Worm (Caenorhabditis elegans) whole organism, late embryonic: ENCODE measurements around the gene ifas-3.

ENCODE experiments used
- ceh-22 ChIP-seq: sonication (generic microtip); optimal IDR thresholded peaks from 2 replicates; lab custom pipeline; 2017; ENCODE audit warnings: missing biosample characterization, missing genetic modification characterization
- ceh-48 ChIP-seq: sonication (generic microtip); optimal IDR thresholded peaks from 2 replicates; lab custom pipeline; 2016; ENCODE audit warnings: missing genetic modification characterization, inconsistent platforms, missing compliant biosample characterization
- che-1 ChIP-seq: sonication (generic microtip); optimal IDR thresholded peaks from 2 replicates; lab custom pipeline; 2016; ENCODE audit warnings: mild to moderate bottlenecking, missing genetic modification characterization, missing compliant biosample characterization
- fax-1 ChIP-seq: sonication (generic microtip); optimal IDR thresholded peaks from 2 replicates; lab custom pipeline; 2016; ENCODE audit warnings: missing genotype, missing genetic modification characterization, missing compliant biosample characterization
- fkh-10 ChIP-seq: fragments of 150-350 bp; optimal IDR thresholded peaks from 2 replicates; lab custom pipeline; 2014; ENCODE audit warnings: missing biosample characterization, missing genetic modification reagents, missing genetic modification characterization
- hlh-6 ChIP-seq: sonication (generic microtip); optimal IDR thresholded peaks from 2 replicates; lab custom pipeline; 2016; ENCODE audit warnings: missing genotype, missing genetic modification characterization, missing compliant biosample characterization
- nfya-1 ChIP-seq: sonication (generic microtip); optimal IDR thresholded peaks from 2 replicates; lab custom pipeline; 2017; ENCODE audit warnings: missing genetic modification characterization, mild to moderate bottlenecking, missing compliant biosample characterization, antibody characterized with exemption, moderate library complexity
- rnt-1 ChIP-seq: sonication (generic microtip); optimal IDR thresholded peaks from 2 replicates; lab custom pipeline; 2016; ENCODE audit warnings: missing genetic modification characterization, missing compliant biosample characterization

- no peak for TF ChIP-seq ceh-48 (tag; lab: Kevin White, UChicago)
- no peak for TF ChIP-seq ceh-22 (tag; lab: Kevin White, UChicago)
- no peak for TF ChIP-seq che-1
- no peak for TF ChIP-seq fkh-10 (GFP tag; lab: Kevin White, UChicago)
- TF ChIP-seq rnt-1 (tag; lab: Kevin White, UChicago): no peak
- TF ChIP-seq hlh-6 (tag; lab: Kevin White, UChicago): no peak
- TF ChIP-seq nfya-1 (tag; lab: Kevin White, UChicago): no peak
- TF ChIP-seq fax-1: no peak
These were observed 20.0 kb downstream of the ifas-3 start for ce11 chrIV:15930694-15931093.
